Fruit fly (Drosophila melanogaster) whole organism, embryonic: ENCODE data around the gene CG9630.

ENCODE experiments used
- Aef1 ChIP-seq: fragments of 200-800 bp; sonication (Bioruptor generic); IDR thresholded peaks from 3 replicates; pipeline ENCODE4 v1.3.6; 2022; ENCODE audit warnings: missing biosample characterization, missing genetic modification characterization
- Atf-2 ChIP-seq: fragments of 200-800 bp; sonication (Bioruptor generic); optimal IDR thresholded peaks from 2 replicates; lab custom pipeline; 2016; ENCODE audit warnings: missing biosample characterization, missing genetic modification characterization
- CG10543 ChIP-seq: fragments of 200-800 bp; sonication (Bioruptor generic); optimal IDR thresholded peaks from 3 replicates; lab custom pipeline; 2017; ENCODE audit warnings: missing biosample characterization, mild to moderate bottlenecking, missing genetic modification characterization, moderate library complexity
- CG11398 ChIP-seq: fragments of 200-800 bp; sonication (Bioruptor generic); optimal IDR thresholded peaks from 2 replicates; lab custom pipeline; 2016; ENCODE audit warnings: missing biosample characterization, missing genetic modification characterization
- CG11723 ChIP-seq: fragments of 200-800 bp; sonication (Bioruptor generic); optimal IDR thresholded peaks from 2 replicates; lab custom pipeline; 2017; ENCODE audit warnings: missing biosample characterization, mild to moderate bottlenecking, missing genetic modification characterization
- CG12744 ChIP-seq: fragments of 200-800 bp; sonication (Bioruptor generic); optimal IDR thresholded peaks from 2 replicates; lab custom pipeline; 2016; ENCODE audit warnings: missing biosample characterization, missing genetic modification characterization
- CG18764 ChIP-seq: fragments of 200-800 bp; sonication (Bioruptor generic); optimal IDR thresholded peaks from 3 replicates; lab custom pipeline; 2016; ENCODE audit warnings: missing biosample characterization, missing genetic modification characterization
- CG2116 ChIP-seq: fragments of 200-800 bp; sonication (Bioruptor generic); optimal IDR thresholded peaks from 3 replicates; lab custom pipeline; 2018; ENCODE audit warnings: missing biosample characterization, mild to moderate bottlenecking, missing genetic modification characterization
- CG2129 ChIP-seq: fragments of 200-800 bp; sonication (Bioruptor generic); IDR thresholded peaks from 2 replicates; pipeline ENCODE4 v1.3.6; 2022; ENCODE audit warnings: missing biosample characterization, missing genetic modification characterization; ENCODE audit not compliant: partially characterized antibody
- CG31441 ChIP-seq: fragments of 200-800 bp; sonication (Bioruptor generic); IDR thresholded peaks from 2 replicates; pipeline ENCODE4 v1.3.6; 2022; ENCODE audit warnings: missing biosample characterization, missing genetic modification characterization
- CG4328 ChIP-seq: fragments of 200-800 bp; sonication (Bioruptor generic); optimal IDR thresholded peaks from 3 replicates; lab custom pipeline; 2017; ENCODE audit warnings: missing biosample characterization, missing genetic modification reagents, missing genetic modification characterization
- CG43689 ChIP-seq: fragments of 200-800 bp; sonication (Bioruptor generic); IDR thresholded peaks from 2 replicates; pipeline ENCODE4 v1.3.6; 2022; ENCODE audit warnings: missing biosample characterization, missing genetic modification characterization
- CG5180 ChIP-seq: fragments of 200-800 bp; sonication (Bioruptor generic); optimal IDR thresholded peaks from 3 replicates; lab custom pipeline; 2017; ENCODE audit warnings: missing biosample characterization, missing genetic modification characterization, mild to moderate bottlenecking, moderate library complexity, missing genetic modification reagents
- CG7745 ChIP-seq: fragments of 200-800 bp; sonication (Bioruptor generic); optimal IDR thresholded peaks from 2 replicates; lab custom pipeline; 2018; ENCODE audit warnings: missing biosample characterization, mild to moderate bottlenecking, missing genetic modification characterization, moderate library complexity
- CG8765 ChIP-seq: fragments of 200-800 bp; sonication (Bioruptor generic); IDR thresholded peaks from 2 replicates; pipeline ENCODE4 v1.3.6; 2022; ENCODE audit warnings: missing biosample characterization, missing genetic modification characterization
- CG9215 ChIP-seq: fragments of 200-800 bp; sonication (Bioruptor generic); IDR thresholded peaks from 2 replicates; pipeline ENCODE4 v1.3.6; 2022; ENCODE audit warnings: missing biosample characterization, missing genetic modification characterization
- CG9609 ChIP-seq: fragments of 200-800 bp; sonication (Bioruptor generic); optimal IDR thresholded peaks from 3 replicates; lab custom pipeline; 2016; ENCODE audit warnings: missing biosample characterization, missing genetic modification characterization
- CG9797 ChIP-seq: fragments of 200-800 bp; sonication (Bioruptor generic); optimal IDR thresholded peaks from 3 replicates; lab custom pipeline; 2018; ENCODE audit warnings: missing biosample characterization, mild to moderate bottlenecking, missing genetic modification characterization
- CoRest ChIP-seq: fragments of 200-800 bp; sonication (Bioruptor generic); optimal IDR thresholded peaks from 3 replicates; lab custom pipeline; 2018; ENCODE audit warnings: missing biosample characterization, mild to moderate bottlenecking, missing genetic modification characterization, moderate library complexity
- Dad ChIP-seq: fragments of 200-800 bp; sonication (Bioruptor generic); optimal IDR thresholded peaks from 3 replicates; lab custom pipeline; 2016; ENCODE audit warnings: missing biosample characterization, missing genetic modification characterization
- Deaf1 ChIP-seq: fragments of 200-800 bp; optimal IDR thresholded peaks from 3 replicates; lab custom pipeline; 2019; ENCODE audit warnings: missing biosample characterization, mild to moderate bottlenecking, missing genetic modification characterization, moderate library complexity
- Fer2 ChIP-seq: fragments of 200-800 bp; sonication (Bioruptor generic); optimal IDR thresholded peaks from 2 replicates; lab custom pipeline; 2018; ENCODE audit warnings: missing biosample characterization, mild to moderate bottlenecking, missing genetic modification characterization, moderate library complexity
- HLHmδ ChIP-seq: fragments of 200-800 bp; sonication (Bioruptor generic); optimal IDR thresholded peaks from 2 replicates; lab custom pipeline; 2018; ENCODE audit warnings: missing biosample characterization, mild to moderate bottlenecking, missing genetic modification characterization, moderate library complexity
- MBD-R2 ChIP-seq: fragments of 200-800 bp; sonication (Bioruptor generic); IDR thresholded peaks from 2 replicates; pipeline ENCODE4 v1.3.6; 2022; ENCODE audit warnings: missing biosample characterization, missing genetic modification characterization
- MESR4 ChIP-seq: fragments of 200-800 bp; sonication (Bioruptor generic); optimal IDR thresholded peaks from 2 replicates; lab custom pipeline; 2018; ENCODE audit warnings: missing biosample characterization, mild to moderate bottlenecking, missing genetic modification characterization, moderate library complexity
- Mrtf ChIP-seq: fragments of 200-800 bp; sonication (Bioruptor generic); IDR thresholded peaks from 3 replicates; pipeline ENCODE4 v1.3.6; 2022; ENCODE audit warnings: missing biosample characterization, missing genetic modification characterization
- Myb ChIP-seq: fragments of 200-800 bp; sonication (Bioruptor generic); optimal IDR thresholded peaks from 2 replicates; lab custom pipeline; 2016; ENCODE audit warnings: missing biosample characterization, missing genetic modification characterization
- Sox102F ChIP-seq: fragments of 200-800 bp; sonication (Bioruptor generic); optimal IDR thresholded peaks from 2 replicates; lab custom pipeline; 2018; ENCODE audit warnings: missing biosample characterization, mild to moderate bottlenecking, missing genetic modification characterization, moderate library complexity
- Sry-β ChIP-seq: fragments of 200-800 bp; sonication (Bioruptor generic); optimal IDR thresholded peaks from 2 replicates; lab custom pipeline; 2018; ENCODE audit warnings: missing biosample characterization, mild to moderate bottlenecking, missing genetic modification characterization, moderate library complexity
- Sry-δ ChIP-seq: fragments of 200-800 bp; sonication (Bioruptor generic); optimal IDR thresholded peaks from 2 replicates; lab custom pipeline; 2016; ENCODE audit warnings: missing biosample characterization, missing genetic modification characterization
- YL-1 ChIP-seq: fragments of 200-800 bp; sonication (Bioruptor generic); optimal IDR thresholded peaks from 3 replicates; lab custom pipeline; 2017; ENCODE audit warnings: missing biosample characterization, mild to moderate bottlenecking, missing genetic modification characterization
- amos ChIP-seq: fragments of 200-800 bp; sonication (Bioruptor generic); IDR thresholded peaks from 2 replicates; pipeline ENCODE4 v1.3.6; 2022; ENCODE audit warnings: missing biosample characterization, missing genetic modification characterization; ENCODE audit not compliant: partially characterized antibody
- aop ChIP-seq: fragments of 200-800 bp; sonication (Bioruptor generic); IDR thresholded peaks from 2 replicates; pipeline ENCODE4 v1.3.6; 2022; ENCODE audit warnings: missing biosample characterization, missing genetic modification characterization
- ato ChIP-seq: fragments of 200-800 bp; sonication (Bioruptor generic); IDR thresholded peaks from 2 replicates; pipeline ENCODE4 v1.3.6; 2022; ENCODE audit warnings: missing biosample characterization, missing genetic modification characterization; ENCODE audit not compliant: partially characterized antibody
- cas ChIP-seq: fragments of 200-800 bp; sonication (Bioruptor generic); IDR thresholded peaks from 2 replicates; pipeline ENCODE4 v1.3.6; 2022; ENCODE audit warnings: missing biosample characterization, missing genetic modification characterization
- crp ChIP-seq, 2 experiments: fragments of 200-800 bp; sonication (Bioruptor generic); optimal IDR thresholded peaks; 2 replicates in 1 of 2; 3 replicates in 1 of 2; lab custom pipeline; 2017; ENCODE audit warnings: missing biosample characterization in 2 of 2, missing genetic modification characterization in 2 of 2, mild to moderate bottlenecking in 1 of 2, moderate library complexity in 1 of 2
- cwo ChIP-seq: fragments of 200-800 bp; sonication (Bioruptor generic); optimal IDR thresholded peaks from 3 replicates; lab custom pipeline; 2017; ENCODE audit warnings: missing biosample characterization, missing genetic modification characterization, mild to moderate bottlenecking, moderate library complexity, missing genetic modification reagents
- dati ChIP-seq: fragments of 200-800 bp; sonication (Bioruptor generic); IDR thresholded peaks from 2 replicates; pipeline ENCODE4 v1.3.6; 2022; ENCODE audit warnings: missing biosample characterization, missing genetic modification characterization
- hb ChIP-seq: fragments of 200-800 bp; sonication (Bioruptor generic); IDR thresholded peaks from 3 replicates; pipeline ENCODE4 v1.3.6; 2022; ENCODE audit warnings: missing biosample characterization, missing genetic modification characterization; ENCODE audit not compliant: partially characterized antibody
- hbn ChIP-seq: fragments of 200-800 bp; sonication (Bioruptor generic); IDR thresholded peaks from 2 replicates; pipeline ENCODE4 v1.3.6; 2022; ENCODE audit warnings: missing biosample characterization, missing genetic modification characterization; ENCODE audit not compliant: partially characterized antibody
- hth ChIP-seq: fragments of >200 bp; optimal IDR thresholded peaks from 2 replicates; lab custom pipeline; 2017; ENCODE audit warnings: inconsistent platforms
- odd ChIP-seq: fragments of 200-800 bp; sonication (Bioruptor generic); optimal IDR thresholded peaks from 2 replicates; lab custom pipeline; 2017; ENCODE audit warnings: missing biosample characterization, mild to moderate bottlenecking, missing genetic modification characterization
- rib ChIP-seq: fragments of 200-800 bp; sonication (Bioruptor generic); IDR thresholded peaks from 2 replicates; pipeline ENCODE4 v1.3.6; 2022; ENCODE audit warnings: missing biosample characterization, missing genetic modification characterization
- sim ChIP-seq: fragments of 200-800 bp; sonication (Bioruptor generic); IDR thresholded peaks from 2 replicates; pipeline ENCODE4 v1.3.6; 2022; ENCODE audit warnings: missing biosample characterization, missing genetic modification characterization
- slp2 ChIP-seq: fragments of 200-800 bp; sonication (Bioruptor generic); optimal IDR thresholded peaks from 2 replicates; lab custom pipeline; 2016; ENCODE audit warnings: missing biosample characterization, missing genetic modification characterization
- stwl ChIP-seq: fragments of 200-800 bp; sonication (Bioruptor generic); optimal IDR thresholded peaks from 3 replicates; lab custom pipeline; 2018; ENCODE audit warnings: missing biosample characterization, mild to moderate bottlenecking, missing genetic modification characterization, moderate library complexity
- tll ChIP-seq, 2 experiments: fragments of 200-800 bp in 1 of 2; fragments of >200 bp in 1 of 2; sonication (Bioruptor generic) in 1 of 2; optimal IDR thresholded peaks; 2 replicates each; lab custom pipeline; 2017 to 2019; ENCODE audit warnings: missing biosample characterization in 2 of 2, missing genetic modification characterization in 2 of 2, mild to moderate bottlenecking in 1 of 2, moderate library complexity in 1 of 2
- tna ChIP-seq: fragments of 200-800 bp; sonication (Bioruptor generic); IDR thresholded peaks from 2 replicates; pipeline ENCODE4 v1.3.6; 2022; ENCODE audit warnings: missing biosample characterization, missing genetic modification characterization; ENCODE audit not compliant: partially characterized antibody
- tup ChIP-seq: fragments of 200-800 bp; sonication (Bioruptor generic); optimal IDR thresholded peaks from 2 replicates; lab custom pipeline; 2016; ENCODE audit warnings: missing biosample characterization, mild to moderate bottlenecking, missing genetic modification characterization, moderate library complexity
- vvl ChIP-seq: fragments of 200-800 bp; sonication (Bioruptor generic); IDR thresholded peaks from 2 replicates; pipeline ENCODE4 v1.3.6; 2022; ENCODE audit warnings: missing biosample characterization, missing genetic modification characterization

CG9630 gene

DNA sequence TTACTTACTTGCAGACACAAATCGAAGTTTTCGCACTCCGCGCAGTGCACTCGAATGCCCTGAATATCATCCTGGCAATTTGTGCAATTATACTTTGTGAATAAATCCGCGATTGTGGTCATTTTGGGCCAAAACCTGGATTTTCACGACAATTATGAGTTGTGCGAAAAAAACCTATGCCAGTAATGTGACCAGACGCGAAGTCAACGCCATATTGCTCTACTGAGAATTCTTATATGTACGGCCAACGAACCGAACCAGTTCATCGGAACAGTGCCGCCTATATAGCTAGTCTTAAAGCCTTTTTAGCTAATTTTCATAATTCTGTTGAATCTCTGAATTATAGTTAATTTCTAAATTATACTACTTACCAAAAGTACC is 29.4 kb downstream of the CG9630 start, which contains the start of gene Ada2b (continued):
- TF ChIP-seq Deaf1 (tag; lab: Kevin White, UChicago) (no peak), CG11398 (GFP tag; lab: Kevin White, UChicago) (no peak), Sry-β (GFP tag; lab: Kevin White, UChicago) (peak; percentile 93), Sry-δ (GFP tag; lab: Kevin White, UChicago) (peak; percentile 18), CG2129 (GFP tag; lab: Robert Waterston, UW) (no peak), Myb (GFP tag; lab: Kevin White, UChicago) (no peak), cas (GFP tag; lab: Robert Waterston, UW) (no peak), Atf-2 (GFP tag; lab: Kevin White, UChicago) (no peak), aop (GFP tag; lab: Robert Waterston, UW) (no peak), CG12744 (no peak), cwo (GFP tag; lab: Kevin White, UChicago) (no peak), slp2 (GFP tag; lab: Kevin White, UChicago) (no peak), amos (GFP tag; lab: Robert Waterston, UW) (peak; percentile 45; the same call in 1 of the 2 replicates), CG5180 (GFP tag; lab: Kevin White, UChicago) (no peak), Mrtf (GFP tag; lab: Robert Waterston, UW) (no peak), rib (GFP tag; lab: Robert Waterston, UW) (peak; percentile 32; the same call in 1 of the 2 replicates), Dad (GFP tag; lab: Kevin White, UChicago) (no peak), CG9609 (GFP tag; lab: Kevin White, UChicago) (no peak), CG18764 (no peak), stwl (peak; percentile 57), CG11723 (GFP tag; lab: Kevin White, UChicago) (no peak), CG8765 (GFP tag; lab: Robert Waterston, UW) (no peak), crp (GFP tag; optimal IDR thresholded peaks at IDR 0.05; lab: Kevin White, UChicago) (peak in 1 of 2 experiments; percentile 47), CG9215 (GFP tag; lab: Robert Waterston, UW) (no peak), tna (GFP tag; lab: Robert Waterston, UW) (no peak), ato (GFP tag; lab: Robert Waterston, UW) (peak; percentile 29; the same call in 1 of the 2 replicates), CG9797 (peak; percentile 86), tll (GFP tag; optimal IDR thresholded peaks at IDR 0.05; lab: Kevin White, UChicago) (peak in 1 of 2 experiments; percentile 50), Aef1 (GFP tag; lab: Robert Waterston, UW) (no peak), tup (GFP tag; lab: Kevin White, UChicago) (no peak), HLHmδ (GFP tag; lab: Kevin White, UChicago) (no peak), CG31441 (GFP tag; lab: Robert Waterston, UW) (0 out of 2 replicates have a peak, but pooled peaks have one; percentile 4), sim (GFP tag; lab: Robert Waterston, UW) (no peak), CG2116 (GFP tag; lab: Kevin White, UChicago) (no peak), CG43689 (no peak), CG7745 (tag; lab: Kevin White, UChicago) (no peak), vvl (GFP tag; lab: Robert Waterston, UW) (no peak), CG10543 (GFP tag; lab: Kevin White, UChicago) (no peak), MBD-R2 (GFP tag; lab: Robert Waterston, UW) (peak; percentile 48; the same call in 1 of the 2 replicates), Sox102F (GFP tag; lab: Kevin White, UChicago) (no peak), CoRest (no peak), CG4328 (no peak), dati (GFP tag; lab: Robert Waterston, UW) (no peak), hb (GFP tag; lab: Robert Waterston, UW) (no peak), odd (GFP tag; lab: Kevin White, UChicago) (no peak), YL-1 (GFP tag; lab: Kevin White, UChicago) (peak; percentile 89), MESR4 (peak; percentile 97), Fer2 (tag; lab: Kevin White, UChicago) (no peak), hth (lab: Kevin White, UChicago) (no peak), hbn (no peak)
